Fruit fly (Drosophila melanogaster): ENCODE measurements around the gene CG9512.
A peak's percentile ranks its signal among the peaks of the same experiment; 100 is the strongest.

CG9512 gene

DNA sequence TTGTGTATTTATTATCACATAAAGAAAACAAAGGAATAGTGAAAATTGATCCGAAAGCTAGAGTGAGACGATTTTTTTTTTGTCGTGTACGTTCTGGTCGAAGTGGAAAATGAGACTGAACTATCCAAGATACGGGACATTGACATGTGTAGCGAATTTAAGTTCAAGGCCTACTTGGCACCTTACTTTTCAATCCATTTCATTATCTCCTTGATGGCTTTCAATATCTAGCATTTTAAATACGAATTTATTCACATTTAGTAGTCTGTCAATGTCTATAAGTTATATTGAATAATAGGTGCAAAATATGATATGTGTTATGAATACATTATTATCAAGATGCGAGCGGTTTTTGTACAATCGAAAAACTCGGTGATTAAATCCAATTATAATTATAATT is 23.5 kb upstream of the CG9512 start, which contains the start of gene CG32591:
Gene CG32591 (minus strand): TSS at position 101 of the 400 bp plus-strand sequence.
- TF ChIP-seq unc-4 (GFP tag; IDR thresholded peaks at IDR 0.05; ENCODE audit: partially characterized antibody), result no peak
- TF ChIP-seq dmrt11E (tag; optimal IDR thresholded peaks at IDR 0.05), result no peak
- TF ChIP-seq Dip2 (GFP tag; IDR thresholded peaks at IDR 0.05), result no peak
- TF ChIP-seq CG6683 (GFP tag; optimal IDR thresholded peaks at IDR 0.05), result no peak
- no peak for TF ChIP-seq knrl (GFP tag; IDR thresholded peaks at IDR 0.05; ENCODE audit: partially characterized antibody)
- no peak for TF ChIP-seq h (optimal IDR thresholded peaks at IDR 0.05)
- TF ChIP-seq Kr (GFP tag; optimal IDR thresholded peaks at IDR 0.05), result no peak
- TF ChIP-seq Chrac-16 (GFP tag; optimal IDR thresholded peaks at IDR 0.05), result no peak
- TF ChIP-seq kni (GFP tag; optimal IDR thresholded peaks at IDR 0.05), result no peak
- TF ChIP-seq CG32772 (GFP tag; IDR thresholded peaks at IDR 0.05), result no peak

DNA sequence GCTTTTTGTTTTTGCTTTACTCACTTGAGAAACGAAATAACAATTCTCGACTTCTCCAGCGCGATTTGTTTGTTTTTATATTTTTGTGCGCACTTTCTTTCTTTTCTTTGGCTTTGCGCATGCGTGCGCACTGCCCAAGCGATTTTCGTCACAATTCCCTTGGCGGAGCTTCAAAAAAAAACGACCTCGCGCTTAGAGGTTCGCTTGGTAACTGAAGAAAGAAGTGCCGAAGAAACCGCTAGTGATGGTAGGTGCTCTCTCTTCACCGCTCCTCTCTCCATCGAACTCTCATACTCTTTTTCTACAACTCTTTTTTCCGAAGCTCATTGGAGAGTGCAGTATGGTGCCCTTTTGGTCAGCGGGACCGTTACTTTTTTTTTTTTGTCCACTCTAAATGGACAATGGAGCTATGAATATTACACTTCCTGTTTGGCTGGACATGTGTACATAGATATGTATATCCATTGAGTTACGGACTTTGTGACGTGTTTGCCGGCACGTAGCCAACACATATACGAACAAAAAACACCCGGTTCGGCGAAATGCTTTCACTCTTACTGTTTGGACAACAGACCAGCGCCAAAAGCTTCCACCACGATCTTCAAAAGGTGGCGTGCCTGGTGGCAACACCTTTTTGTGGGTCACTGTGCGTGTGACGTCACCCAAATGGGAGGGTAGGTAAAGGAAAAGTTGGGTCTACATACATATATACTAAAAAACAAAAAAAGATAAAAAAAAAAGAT is 18.1 kb upstream of the CG9512 start, which contains the start of gene CG9503:
Gene CG9503 (minus strand): TSS at position 217 of the 743 bp plus-strand sequence.
- peak; percentile 74 for TF ChIP-seq Blimp-1 (GFP tag; optimal IDR thresholded peaks at IDR 0.05)
- peak; percentile 27; the same call in 1 of the 2 replicates for TF ChIP-seq crol (GFP tag; IDR thresholded peaks at IDR 0.05)
- peak; percentile 5 for TF ChIP-seq Med (GFP tag)
- TF ChIP-seq Jarid2 (GFP tag; optimal IDR thresholded peaks at IDR 0.05), result peak; percentile 67
- TF ChIP-seq cad (GFP tag; optimal IDR thresholded peaks at IDR 0.05), result no peak
- TF ChIP-seq kni (GFP tag; optimal IDR thresholded peaks at IDR 0.05), result peak; percentile 60
- no peak for TF ChIP-seq CG16779 (GFP tag; IDR thresholded peaks at IDR 0.05)
- no peak for TF ChIP-seq CG7786 (GFP tag; optimal IDR thresholded peaks at IDR 0.05)
- TF ChIP-seq Deaf1 (tag; optimal IDR thresholded peaks at IDR 0.05), result peak; percentile 9
- TF ChIP-seq Meics (GFP tag; optimal IDR thresholded peaks at IDR 0.05), result peak; percentile 67
- 0 out of 3 replicates have a peak, but pooled peaks have one; percentile 8 for TF ChIP-seq knrl (GFP tag; IDR thresholded peaks at IDR 0.05; ENCODE audit: partially characterized antibody)
- no peak for TF ChIP-seq Hsf (GFP tag; optimal IDR thresholded peaks at IDR 0.05)
- TF ChIP-seq CHES-1-like (GFP tag; optimal IDR thresholded peaks at IDR 0.05), result no peak
- peak; percentile 21 for TF ChIP-seq CTCF (GFP tag; optimal IDR thresholded peaks at IDR 0.05)
- peak; percentile 70 for TF ChIP-seq CG8388 (GFP tag; optimal IDR thresholded peaks at IDR 0.05)
- TF ChIP-seq Trl (optimal IDR thresholded peaks at IDR 0.05), result peak in 1 of 2 experiments; percentile 50
- no peak for TF ChIP-seq Trl (GFP tag; optimal IDR thresholded peaks at IDR 0.05)

DNA sequence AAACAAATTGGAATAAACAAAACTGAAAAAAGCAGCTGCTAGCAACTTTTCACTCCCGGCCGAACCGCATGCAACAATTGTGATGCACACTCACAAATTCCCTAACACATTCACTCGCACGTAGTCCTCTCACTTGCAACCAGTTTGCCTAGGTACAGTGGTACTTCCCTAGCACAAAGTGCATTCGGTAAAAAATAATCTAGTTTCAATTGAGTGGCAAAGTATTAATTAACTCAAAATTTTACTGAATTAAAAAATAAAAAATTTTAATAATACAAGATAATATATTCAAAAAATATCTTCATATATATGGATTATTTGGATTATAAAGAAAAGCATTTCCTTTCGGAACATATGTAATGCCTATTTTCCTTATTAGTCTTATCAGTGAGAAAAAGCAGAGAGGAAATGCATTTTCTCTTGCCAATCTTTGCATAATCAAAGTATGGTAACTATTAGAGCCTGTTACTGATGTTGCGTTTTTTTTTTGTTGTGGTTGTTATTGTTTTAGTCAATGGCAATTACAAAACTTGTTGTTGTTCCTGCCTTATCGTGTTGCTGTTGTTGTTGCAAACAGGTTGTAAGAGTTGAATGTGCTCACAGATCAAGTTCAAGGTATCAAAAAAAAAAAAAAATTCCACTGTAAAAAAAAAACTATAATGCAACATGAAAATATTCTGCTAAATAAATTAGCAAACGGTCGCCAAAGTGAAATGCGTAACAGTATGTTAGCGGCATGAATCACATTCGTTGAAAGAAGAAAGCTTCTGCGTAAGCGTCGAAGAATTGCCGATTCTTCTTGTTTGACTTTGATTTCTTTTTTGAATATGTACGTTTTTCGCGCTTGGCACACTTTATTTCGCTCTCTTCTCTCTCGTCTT is 17.3 kb upstream of the CG9512 start:
- TF ChIP-seq Drgx (GFP tag; IDR thresholded peaks at IDR 0.05), result peak; percentile 64
- TF ChIP-seq CG2712 (tag; optimal IDR thresholded peaks at IDR 0.05), result peak; percentile 18
- peak; percentile 75 for TF ChIP-seq sens (GFP tag)
- peak; percentile 23 for TF ChIP-seq CG18262 (tag; optimal IDR thresholded peaks at IDR 0.05)
- TF ChIP-seq Hr3 (GFP tag; optimal IDR thresholded peaks at IDR 0.05), result no peak
- TF ChIP-seq Med (GFP tag), result peak; percentile 53
- TF ChIP-seq grau (tag; optimal IDR thresholded peaks at IDR 0.05), result peak; percentile 55
- peak; percentile 26 for TF ChIP-seq gem (tag; optimal IDR thresholded peaks at IDR 0.05)
- TF ChIP-seq Myb (GFP tag; optimal IDR thresholded peaks at IDR 0.05), result no peak
- peak; percentile 31 for TF ChIP-seq Sox102F (GFP tag; optimal IDR thresholded peaks at IDR 0.05)
- TF ChIP-seq grn (GFP tag; optimal IDR thresholded peaks at IDR 0.05), result no peak
- no peak for TF ChIP-seq CG4730 (GFP tag; IDR thresholded peaks at IDR 0.05)
- 0 out of 2 replicates have a peak, but pooled peaks have one; percentile 14 for TF ChIP-seq CG31441 (GFP tag; IDR thresholded peaks at IDR 0.05)
- peak; percentile 4 for TF ChIP-seq CG11504 (tag; optimal IDR thresholded peaks at IDR 0.05)
- no peak for TF ChIP-seq zfh2 (GFP tag; optimal IDR thresholded peaks at IDR 0.05)
- no peak for TF ChIP-seq CG10209 (GFP tag; optimal IDR thresholded peaks at IDR 0.05)
- 0 out of 3 replicates have a peak, but pooled peaks have one; percentile 27 for TF ChIP-seq CG17361 (GFP tag; IDR thresholded peaks at IDR 0.05)
- TF ChIP-seq eve (GFP tag; optimal IDR thresholded peaks at IDR 0.05), result peak in 1 of 2 experiments; percentile 37
- TF ChIP-seq CG15696 (tag; optimal IDR thresholded peaks at IDR 0.05), result no peak
- TF ChIP-seq CG2678 (tag; optimal IDR thresholded peaks at IDR 0.05), result peak; percentile 3
- peak; percentile 63 for TF ChIP-seq sqz (GFP tag; optimal IDR thresholded peaks at IDR 0.05)
- peak; percentile 9 to 30 for TF ChIP-seq bsh (GFP tag; optimal IDR thresholded peaks at IDR 0.05)
